Fruit fly (Drosophila melanogaster) whole organism, wandering third instar larva: ENCODE results near the gene CG31103.

Experiments used
- CG32264 ChIP-seq: fragments of 200-800 bp; sonication (Bioruptor generic); optimal IDR thresholded peaks from 2 replicates; lab custom pipeline; 2016; ENCODE audit warnings: missing biosample characterization, missing genetic modification characterization
- CG9705 ChIP-seq: fragments of 200-800 bp; sonication (Bioruptor generic); optimal IDR thresholded peaks from 2 replicates; lab custom pipeline; 2018; ENCODE audit warnings: missing biosample characterization, mild to moderate bottlenecking, missing genetic modification characterization
- CrebA ChIP-seq: fragments of 200-800 bp; sonication (Bioruptor generic); optimal IDR thresholded peaks from 2 replicates; lab custom pipeline; 2016; ENCODE audit warnings: missing biosample characterization, mild to moderate bottlenecking, missing genetic modification characterization, borderline replicate concordance
- Dif ChIP-seq: fragments of 200-275, 200-300 bp; sonication (Bioruptor generic); optimal IDR thresholded peaks from 2 replicates; lab custom pipeline; 2018; ENCODE audit warnings: missing biosample characterization, missing genetic modification characterization; ENCODE audit not compliant: partially characterized antibody
- OdsH ChIP-seq: fragments of 200-800 bp; sonication (Bioruptor generic); optimal IDR thresholded peaks from 2 replicates; lab custom pipeline; 2016; ENCODE audit warnings: missing biosample characterization, mild to moderate bottlenecking, missing genetic modification characterization
- brk ChIP-seq: fragments of 200-800 bp; sonication (Bioruptor generic); optimal IDR thresholded peaks from 2 replicates; lab custom pipeline; 2016; ENCODE audit warnings: missing biosample characterization, mild to moderate bottlenecking, missing genetic modification characterization
- dmrt93B ChIP-seq: fragments of 200-800 bp; sonication (Bioruptor generic); optimal IDR thresholded peaks from 2 replicates; lab custom pipeline; 2018; ENCODE audit warnings: missing biosample characterization, mild to moderate bottlenecking, missing genetic modification characterization
- ey ChIP-seq: fragments of 200-800 bp; sonication (Bioruptor generic); optimal IDR thresholded peaks from 2 replicates; lab custom pipeline; 2016; ENCODE audit warnings: missing biosample characterization, missing genetic modification characterization
- lola ChIP-seq: fragments of >200 bp; optimal IDR thresholded peaks from 2 replicates; lab custom pipeline; 2017; ENCODE audit warnings: missing biosample characterization, missing genetic modification characterization

dm6 chr3R:25194723-25195577, 24.2 kb upstream of the CG31103 start, which contains the start of gene CG13653:
- no peak for TF ChIP-seq ey (GFP tag; lab: Kevin White, UChicago)
- TF ChIP-seq CG32264 (GFP tag; lab: Kevin White, UChicago), result no peak
- no peak for TF ChIP-seq OdsH (GFP tag; lab: Kevin White, UChicago)
- no peak for TF ChIP-seq CrebA (GFP tag; lab: Kevin White, UChicago)
- no peak for TF ChIP-seq dmrt93B (GFP tag; lab: Kevin White, UChicago)
- no peak for TF ChIP-seq CG9705
- TF ChIP-seq lola, result no peak
- no peak for TF ChIP-seq brk (GFP tag; lab: Kevin White, UChicago)
- TF ChIP-seq Dif (GFP tag; lab: Kevin White, UChicago), result no peak
